Worm (Caenorhabditis elegans) whole organism, L3 larva: ENCODE measurements around the gene K11D9.3.

Experiments
- ceh-28 ChIP-seq: fragments of 150-350 bp; optimal IDR thresholded peaks from 2 replicates; lab custom pipeline; 2014; ENCODE audit warnings: missing biosample characterization, missing genetic modification reagents, missing genetic modification characterization
- ceh-82 ChIP-seq: fragments of 150-350 bp; optimal IDR thresholded peaks from 2 replicates; lab custom pipeline; 2014; ENCODE audit warnings: missing biosample characterization, missing genetic modification characterization
- daf-12 ChIP-seq: fragments of 150-350 bp; optimal IDR thresholded peaks from 2 replicates; lab custom pipeline; 2014; ENCODE audit warnings: missing biosample characterization, missing genetic modification reagents, missing genetic modification characterization
- fos-1 ChIP-seq: fragments of 150-350 bp; optimal IDR thresholded peaks from 2 replicates; lab custom pipeline; 2014; ENCODE audit warnings: missing biosample characterization, missing genetic modification characterization
- lin-39 ChIP-seq: fragments of 150-350 bp; optimal IDR thresholded peaks from 2 replicates; lab custom pipeline; 2018; ENCODE audit warnings: missing biosample characterization, missing genetic modification reagents, missing genetic modification characterization
- nfya-1 ChIP-seq: sonication (generic microtip); optimal IDR thresholded peaks from 2 replicates; lab custom pipeline; 2017; ENCODE audit warnings: missing genetic modification characterization, mild to moderate bottlenecking, missing compliant biosample characterization, antibody characterized with exemption, moderate library complexity; ENCODE audit not compliant: insufficient read depth
- nhr-12 ChIP-seq: fragments of 150-350 bp; optimal IDR thresholded peaks from 2 replicates; lab custom pipeline; 2014; ENCODE audit warnings: missing biosample characterization, missing genetic modification characterization
- nhr-23 ChIP-seq: fragments of 150-350 bp; optimal IDR thresholded peaks from 2 replicates; lab custom pipeline; 2014; ENCODE audit warnings: missing biosample characterization, missing genetic modification reagents, missing genetic modification characterization
- nhr-76 ChIP-seq: fragments of 150-350 bp; sonication (generic microtip); optimal IDR thresholded peaks from 5 replicates; lab custom pipeline; 2014; ENCODE audit warnings: missing biosample characterization, missing genetic modification characterization
- pha-4 ChIP-seq: fragments of 150-350 bp; optimal IDR thresholded peaks from 2 replicates; lab custom pipeline; 2014; ENCODE audit warnings: missing biosample characterization, missing genetic modification reagents, missing genetic modification characterization
- sea-2 ChIP-seq: fragments of 150-350 bp; sonication (generic microtip); optimal IDR thresholded peaks from 4 replicates; lab custom pipeline; 2014; ENCODE audit warnings: missing biosample characterization, missing genetic modification reagents, missing genetic modification characterization
- snpc-4 ChIP-seq: fragments of 150-350 bp; optimal IDR thresholded peaks from 2 replicates; lab custom pipeline; 2014; ENCODE audit warnings: missing biosample characterization, missing genetic modification characterization
- unc-62 ChIP-seq: fragments of 150-350 bp; sonication (generic microtip); optimal IDR thresholded peaks from 4 replicates; lab custom pipeline; 2014; ENCODE audit warnings: missing biosample characterization, missing genetic modification reagents, missing genetic modification characterization

ce11 chrIII:10809568-10809967 is 7.6 kb upstream of the K11D9.3 start:
- TF ChIP-seq ceh-82 (tag; lab: Kevin White, UChicago) (no peak), unc-62 (no peak), sea-2 (no peak), fos-1 (tag; lab: Kevin White, UChicago) (no peak), daf-12 (no peak), nhr-23 (tag; lab: Kevin White, UChicago) (no peak), pha-4 (tag; lab: Kevin White, UChicago) (no peak), lin-39 (tag; lab: Kevin White, UChicago) (no peak), ceh-28 (tag; lab: Kevin White, UChicago) (no peak), snpc-4 (no peak), nfya-1 (tag; lab: Kevin White, UChicago) (no peak), nhr-12 (no peak), nhr-76 (no peak)
